Worm (Caenorhabditis elegans) whole organism, L1 larva: Measurements from ENCODE around the gene Y40H4A.2.

Source experiments
- C34B4.2 ChIP-seq: sonication (generic microtip); optimal IDR thresholded peaks from 2 replicates; lab custom pipeline; 2017; ENCODE audit warnings: mild to moderate bottlenecking, missing genetic modification characterization, missing compliant biosample characterization
- F16B12.6 ChIP-seq: fragments of 150-350 bp; optimal IDR thresholded peaks from 2 replicates; lab custom pipeline; 2014; ENCODE audit warnings: missing biosample characterization, missing genetic modification characterization
- aha-1 ChIP-seq: fragments of 150-350 bp; optimal IDR thresholded peaks from 2 replicates; lab custom pipeline; 2014; ENCODE audit warnings: missing biosample characterization, missing genetic modification characterization
- ama-1 ChIP-seq: fragments of 150-350 bp; optimal IDR thresholded peaks from 2 replicates; lab custom pipeline; 2014
- blmp-1 ChIP-seq: fragments of 150-350 bp; optimal IDR thresholded peaks from 2 replicates; lab custom pipeline; 2014; ENCODE audit warnings: missing biosample characterization, missing genetic modification characterization
- ceh-90 ChIP-seq: sonication (generic microtip); optimal IDR thresholded peaks from 2 replicates; lab custom pipeline; 2016; ENCODE audit warnings: missing genetic modification characterization, missing compliant biosample characterization
- ces-1 ChIP-seq: fragments of 150-350 bp; optimal IDR thresholded peaks from 2 replicates; lab custom pipeline; 2014; ENCODE audit warnings: missing biosample characterization, missing genetic modification reagents, missing genetic modification characterization
- efl-1 ChIP-seq, 4 experiments: fragments of 150-350 bp; optimal IDR thresholded peaks in 3 of 4; peaks in 1 of 4; 1 replicate in 1 of 4; 2 replicates in 3 of 4; lab custom pipeline; 2014; ENCODE audit warnings: missing biosample characterization in 2 of 4, missing genetic modification characterization in 2 of 4, missing genetic modification reagents in 2 of 4
- efl-3 ChIP-seq: fragments of 200-800 bp; sonication (Bioruptor generic); optimal IDR thresholded peaks from 2 replicates; lab custom pipeline; 2018; ENCODE audit warnings: mild to moderate bottlenecking, missing genetic modification characterization, missing compliant biosample characterization
- elt-2 ChIP-seq: sonication (generic microtip); optimal IDR thresholded peaks from 2 replicates; lab custom pipeline; 2016; ENCODE audit warnings: missing genetic modification characterization, mild to moderate bottlenecking, inconsistent platforms, missing compliant biosample characterization, missing genetic modification reagents
- elt-3 ChIP-seq, 6 experiments: fragments of 150-350 bp in 1 of 6; sonication (generic microtip); optimal IDR thresholded peaks; 2 replicates each; lab custom pipeline; 2017 to 2018; ENCODE audit warnings: missing biosample characterization in 6 of 6, missing genetic modification characterization in 6 of 6, inconsistent platforms in 1 of 6
- fkh-10 ChIP-seq: sonication (generic microtip); optimal IDR thresholded peaks from 2 replicates; lab custom pipeline; 2017; ENCODE audit warnings: missing biosample characterization, missing genetic modification reagents, missing genetic modification characterization
- fkh-4 ChIP-seq: sonication (generic microtip); optimal IDR thresholded peaks from 2 replicates; lab custom pipeline; 2016; ENCODE audit warnings: missing compliant biosample characterization, missing genetic modification characterization, borderline replicate concordance
- fkh-8 ChIP-seq: sonication (generic microtip); optimal IDR thresholded peaks from 2 replicates; lab custom pipeline; 2016; ENCODE audit warnings: mild to moderate bottlenecking, missing genetic modification characterization, missing compliant biosample characterization
- grh-1 ChIP-seq: fragments of 200-800 bp; sonication (Bioruptor generic); IDR thresholded peaks from 2 replicates; pipeline ENCODE4 v1.3.6; 2022; ENCODE audit warnings: missing genetic modification reagents, missing genetic modification characterization, missing compliant biosample characterization
- hlh-17 ChIP-seq: fragments of 200-800 bp; sonication (Bioruptor generic); optimal IDR thresholded peaks from 2 replicates; lab custom pipeline; 2018; ENCODE audit warnings: missing genetic modification characterization, mild to moderate bottlenecking, missing compliant biosample characterization, moderate library complexity, borderline replicate concordance
- hlh-4 ChIP-seq: sonication (generic microtip); optimal IDR thresholded peaks from 2 replicates; lab custom pipeline; 2016; ENCODE audit warnings: mild to moderate bottlenecking, missing genetic modification characterization, missing compliant biosample characterization
- jun-1 ChIP-seq: fragments of 150-350 bp; optimal IDR thresholded peaks from 2 replicates; lab custom pipeline; 2014; ENCODE audit warnings: missing biosample characterization, missing genetic modification reagents, missing genetic modification characterization
- lin-14 ChIP-seq: fragments of 200-800 bp; sonication (Bioruptor generic); optimal IDR thresholded peaks from 2 replicates; lab custom pipeline; 2018; ENCODE audit warnings: mild to moderate bottlenecking, missing genetic modification characterization, moderate library complexity, missing compliant biosample characterization
- lin-15B ChIP-seq: fragments of 150-350 bp; sonication (generic microtip); optimal IDR thresholded peaks from 3 replicates; lab custom pipeline; 2014; ENCODE audit warnings: missing biosample characterization, missing genetic modification characterization
- lin-35 ChIP-seq, 2 experiments: fragments of 150-350 bp; optimal IDR thresholded peaks; 2 replicates each; lab custom pipeline; 2014; ENCODE audit warnings: missing biosample characterization in 2 of 2, missing genetic modification characterization in 2 of 2, missing genetic modification reagents in 2 of 2
- lsy-2 ChIP-seq, 2 experiments: fragments of 150-350 bp; optimal IDR thresholded peaks; 2 replicates each; lab custom pipeline; 2014; ENCODE audit warnings: missing biosample characterization in 2 of 2, missing genetic modification characterization in 2 of 2
- mab-9 ChIP-seq: fragments of 200-800 bp; sonication (Bioruptor generic); IDR thresholded peaks from 2 replicates; pipeline ENCODE4 v1.3.6; 2022; ENCODE audit warnings: missing genetic modification reagents, missing genetic modification characterization, missing compliant biosample characterization
- mdl-1 ChIP-seq, 2 experiments: fragments of 150-350 bp; optimal IDR thresholded peaks; 2 replicates each; lab custom pipeline; 2014 to 2017; ENCODE audit warnings: missing biosample characterization in 2 of 2, missing genetic modification characterization in 2 of 2, inconsistent platforms in 1 of 2
- nhr-47 ChIP-seq: sonication (generic microtip); optimal IDR thresholded peaks from 2 replicates; lab custom pipeline; 2016; ENCODE audit warnings: mild to moderate bottlenecking, missing genetic modification characterization, moderate library complexity, missing compliant biosample characterization
- nhr-71 ChIP-seq: sonication (generic microtip); optimal IDR thresholded peaks from 2 replicates; lab custom pipeline; 2016; ENCODE audit warnings: mild to moderate bottlenecking, missing genetic modification characterization, moderate library complexity, missing compliant biosample characterization
- nhr-76 ChIP-seq: sonication (generic microtip); optimal IDR thresholded peaks from 2 replicates; lab custom pipeline; 2017; ENCODE audit warnings: missing biosample characterization, missing genetic modification characterization
- nhr-85 ChIP-seq: sonication (generic microtip); peaks from one replicate; lab custom pipeline; 2016; ENCODE audit warnings: missing genetic modification characterization, inconsistent platforms, missing compliant biosample characterization
- nhr-90 ChIP-seq: sonication (generic microtip); optimal IDR thresholded peaks from 2 replicates; lab custom pipeline; 2016; ENCODE audit warnings: mild to moderate bottlenecking, missing genetic modification characterization, missing compliant biosample characterization; ENCODE audit not compliant: poor library complexity
- pag-3 ChIP-seq: sonication (generic microtip); optimal IDR thresholded peaks from 2 replicates; lab custom pipeline; 2017; ENCODE audit warnings: missing genetic modification characterization, mild to moderate bottlenecking, missing compliant biosample characterization, antibody characterized with exemption, borderline replicate concordance; ENCODE audit not compliant: insufficient read depth
- rnt-1 ChIP-seq: sonication (generic microtip); optimal IDR thresholded peaks from 2 replicates; lab custom pipeline; 2016; ENCODE audit warnings: mild to moderate bottlenecking, missing genetic modification characterization, moderate library complexity, missing compliant biosample characterization
- skn-1 ChIP-seq: fragments of 150-350 bp; optimal IDR thresholded peaks from 2 replicates; lab custom pipeline; 2014; ENCODE audit warnings: missing biosample characterization, missing genetic modification characterization
- swsn-7 ChIP-seq: sonication (generic microtip); optimal IDR thresholded peaks from 2 replicates; lab custom pipeline; 2016; ENCODE audit warnings: missing genetic modification characterization, missing compliant biosample characterization
- tlp-1 ChIP-seq: fragments of 150-350 bp; optimal IDR thresholded peaks from 2 replicates; lab custom pipeline; 2014; ENCODE audit warnings: missing biosample characterization, missing genetic modification characterization
- unc-130 ChIP-seq: fragments of 150-350 bp; optimal IDR thresholded peaks from 2 replicates; lab custom pipeline; 2017; ENCODE audit warnings: missing biosample characterization, missing genetic modification characterization, inconsistent platforms
- unc-98 ChIP-seq: fragments of 200-800 bp; sonication (Bioruptor generic); IDR thresholded peaks from 2 replicates; pipeline ENCODE4 v1.3.6; 2022; ENCODE audit warnings: missing genetic modification characterization, missing compliant biosample characterization
- zip-4 ChIP-seq: fragments of 200-800 bp; sonication (Bioruptor generic); optimal IDR thresholded peaks from 2 replicates; lab custom pipeline; 2018; ENCODE audit warnings: mild to moderate bottlenecking, missing genetic modification characterization, moderate library complexity, missing compliant biosample characterization

The Y40H4A.2 gene

DNA sequence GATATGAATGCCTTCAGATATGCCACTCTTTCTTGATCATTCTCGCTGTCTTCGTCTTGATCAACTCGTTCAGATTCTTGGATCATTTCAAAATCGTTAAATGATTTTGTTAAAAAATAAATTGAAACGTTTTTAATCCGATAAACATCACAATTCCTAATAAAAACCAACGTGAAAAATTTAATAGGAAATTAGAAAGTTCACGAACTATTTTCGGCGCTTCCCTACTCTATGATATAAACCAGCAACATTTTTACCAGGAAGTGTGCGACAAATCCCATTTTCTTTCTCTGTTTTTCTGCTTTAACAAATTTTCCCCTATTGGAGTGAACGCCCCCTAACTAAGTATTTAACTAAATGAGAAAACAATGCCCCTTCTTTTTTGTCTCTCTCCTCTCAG, at the start of gene Y40H4A.2:
Gene Y40H4A.2 (minus strand): TSS at position 101 of the 400 bp plus-strand sequence.
- no peak for TF ChIP-seq pag-3 (tag; lab: Kevin White, UChicago)
- no peak for TF ChIP-seq mab-9 (GFP tag; lab: Robert Waterston, UW)
- TF ChIP-seq zip-4 (GFP tag; lab: Kevin White, UChicago): no peak
- no peak for TF ChIP-seq ceh-90 (tag; lab: Kevin White, UChicago)
- TF ChIP-seq fkh-4 (tag; lab: Kevin White, UChicago): no peak

- TF ChIP-seq efl-1 (optimal IDR thresholded peaks at IDR 0.05; lab: Kevin White, UChicago) (no peak), efl-1 (GFP tag; optimal IDR thresholded peaks at IDR 0.05 in 1 of 2; lab: Kevin White, UChicago) (peak in 1 of 2 experiments; percentile 64), blmp-1 (tag; lab: Kevin White, UChicago) (peak; percentile 95), C34B4.2 (tag; lab: Kevin White, UChicago) (no peak), mab-9 (GFP tag; lab: Robert Waterston, UW) (0 out of 2 replicates have a peak, but pooled peaks have one; percentile 24), nhr-85 (tag; lab: Kevin White, UChicago) (peak; percentile 54), grh-1 (GFP tag; lab: Robert Waterston, UW) (no peak), lin-14 (GFP tag; lab: Kevin White, UChicago) (peak; percentile 49)
- TF ChIP-seq, all 84 proteins: peak for 5
Observed at ce11 chrV:14633319-14633718, 48.1 kb upstream of the Y40H4A.2 start.

DNA sequence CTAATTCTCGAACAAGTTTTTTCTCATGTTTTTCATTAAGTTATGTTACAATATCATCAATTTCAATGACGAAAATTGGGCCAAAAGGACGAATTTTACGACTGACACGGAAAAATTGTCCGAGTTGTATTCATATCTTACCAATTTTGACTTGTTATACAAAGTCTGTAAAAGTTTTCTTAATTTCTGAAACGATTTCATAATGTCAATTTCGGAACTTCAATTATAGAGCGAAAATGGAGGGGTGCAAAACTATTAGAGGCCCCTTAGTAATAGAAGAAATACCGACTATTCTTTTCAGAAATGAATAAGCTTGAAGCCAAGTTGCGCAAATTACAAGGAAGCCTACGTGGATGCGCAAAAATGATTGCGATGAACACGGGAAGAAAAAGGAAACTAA, 46.3 kb upstream of the Y40H4A.2 start, which contains the start of gene F43D2.3:
Gene F43D2.3 (plus strand): TSS at position 301 of the 400 bp plus-strand sequence.
- TF ChIP-seq ama-1 (lab: Kevin White, UChicago): no peak
- TF ChIP-seq hlh-4 (tag; lab: Kevin White, UChicago): no peak
- TF ChIP-seq mab-9 (GFP tag; lab: Robert Waterston, UW): no peak
- no peak for TF ChIP-seq jun-1 (tag; lab: Kevin White, UChicago)
- no peak for TF ChIP-seq tlp-1 (tag; lab: Kevin White, UChicago)
- no peak for TF ChIP-seq swsn-7 (tag; lab: Kevin White, UChicago)
- no peak for TF ChIP-seq unc-98
- no peak for TF ChIP-seq elt-2
- no peak for TF ChIP-seq skn-1
- TF ChIP-seq, all 84 proteins: peak for 0

DNA sequence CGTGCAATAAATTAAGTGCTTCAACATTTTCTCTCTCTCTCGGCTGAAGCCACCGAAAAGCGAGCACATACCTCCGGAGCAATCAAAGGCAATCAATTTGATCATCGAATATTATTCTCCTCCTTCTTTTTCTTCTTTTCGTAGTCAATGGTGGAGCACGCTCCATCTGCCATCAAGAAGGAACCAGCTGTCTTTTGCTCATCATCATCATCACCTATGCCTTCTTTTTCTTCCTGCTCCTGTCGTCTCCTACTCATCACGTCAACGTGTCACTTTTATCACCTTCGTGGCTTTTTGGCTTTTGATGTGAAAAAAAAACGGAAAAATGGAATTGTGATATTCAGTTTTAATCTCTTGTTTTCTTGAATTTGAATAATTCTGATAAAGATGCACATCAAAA, 40.4 kb upstream of the Y40H4A.2 start:
- peak; percentile 67 for TF ChIP-seq pag-3 (tag; lab: Kevin White, UChicago)
- no peak for TF ChIP-seq fkh-8 (tag; lab: Kevin White, UChicago)
- TF ChIP-seq unc-130: peak; percentile 6
- TF ChIP-seq rnt-1: peak; percentile 66
- peak; percentile 55 for TF ChIP-seq nhr-71 (tag; lab: Kevin White, UChicago)
- TF ChIP-seq lin-14 (GFP tag; lab: Kevin White, UChicago): peak; percentile 63

DNA sequence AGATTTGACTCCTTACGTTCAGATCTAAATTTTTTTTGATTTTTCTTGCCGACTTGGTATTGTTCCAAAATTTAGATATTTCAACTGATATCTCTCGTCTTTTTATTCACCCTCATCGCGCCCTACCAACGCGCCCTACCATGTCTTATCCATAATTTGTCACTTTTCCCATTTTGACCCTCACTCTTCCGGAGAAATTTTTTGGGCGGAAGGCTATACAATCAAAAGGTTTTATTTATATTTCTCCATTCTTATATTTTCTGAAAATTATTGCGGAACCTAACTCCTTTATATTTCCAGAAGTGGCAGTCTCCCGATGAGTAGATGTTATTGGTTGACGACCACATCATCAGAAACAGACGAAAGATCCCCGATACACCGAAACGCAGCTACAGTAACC, 35.6 kb upstream of the Y40H4A.2 start, which contains the start of gene hot-1:
Gene hot-1 (plus strand): TSS at position 301 of the 400 bp plus-strand sequence.
- TF ChIP-seq efl-3 (GFP tag; lab: Kevin White, UChicago) (no peak), unc-98 (no peak), lsy-2 (tag; optimal IDR thresholded peaks at IDR 0.05; lab: Kevin White, UChicago) (no peak), swsn-7 (tag; lab: Kevin White, UChicago) (no peak), nhr-76 (tag; lab: Kevin White, UChicago) (no peak)

- TF ChIP-seq ceh-90 (tag; lab: Kevin White, UChicago) (no peak), lin-14 (GFP tag; lab: Kevin White, UChicago) (peak; percentile 53), fkh-10 (GFP tag; lab: Kevin White, UChicago) (peak; percentile 80), F16B12.6 (tag; lab: Kevin White, UChicago) (no peak)
Observed at ce11 chrV:14620311-14620710, 35.1 kb upstream of the Y40H4A.2 start.

DNA sequence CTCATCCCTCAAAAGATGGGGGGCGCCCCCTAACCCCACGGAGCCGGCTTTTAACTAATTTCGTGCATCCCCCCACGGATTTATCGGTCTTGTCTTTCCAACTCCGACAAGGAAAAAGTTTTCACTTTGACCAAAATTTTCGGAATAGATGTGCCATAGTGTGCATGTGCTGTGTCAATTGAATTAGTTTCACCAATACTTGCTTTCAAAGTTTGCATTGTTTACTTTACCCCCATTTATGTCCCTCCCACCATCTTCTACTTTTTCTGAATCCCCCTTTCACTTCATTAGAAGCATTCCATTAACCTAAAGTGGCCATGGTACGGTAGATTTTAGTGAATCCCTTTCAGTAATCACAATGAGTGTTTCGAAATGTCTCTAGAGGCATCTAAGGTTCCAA, 32.5 kb upstream of the Y40H4A.2 start:
- TF ChIP-seq nhr-47 (tag; lab: Kevin White, UChicago) (no peak), lin-14 (GFP tag; lab: Kevin White, UChicago) (peak; percentile 65), skn-1 (no peak), mdl-1 (tag; optimal IDR thresholded peaks at IDR 0.05; lab: Kevin White, UChicago) (no peak), fkh-8 (tag; lab: Kevin White, UChicago) (no peak), aha-1 (tag; lab: Kevin White, UChicago) (no peak), efl-1 (optimal IDR thresholded peaks at IDR 0.05; lab: Kevin White, UChicago) (no peak), efl-1 (GFP tag; optimal IDR thresholded peaks at IDR 0.05 in 1 of 2; lab: Kevin White, UChicago) (peak in 1 of 2 experiments; percentile 52), lin-15B (tag; lab: Kevin White, UChicago) (no peak), lsy-2 (tag; optimal IDR thresholded peaks at IDR 0.05; lab: Kevin White, UChicago) (peak in 1 of 2 experiments; percentile 13), elt-3 (tag; optimal IDR thresholded peaks at IDR 0.05; lab: Kevin White, UChicago) (no peak), hlh-17 (no peak), ces-1 (GFP tag; lab: Kevin White, UChicago) (no peak), C34B4.2 (tag; lab: Kevin White, UChicago) (no peak), lin-35 (GFP tag; optimal IDR thresholded peaks at IDR 0.05; lab: Kevin White, UChicago) (no peak), nhr-90 (no peak)
